Worm (Caenorhabditis elegans) whole organism, mixed stage, embryonic: Measurements from ENCODE around the gene C10A4.9.

Experiments used
- M03D4.4 ChIP-seq: sonication (generic microtip); optimal IDR thresholded peaks from 2 replicates; lab custom pipeline; 2017; ENCODE audit warnings: mild to moderate bottlenecking, missing genetic modification characterization, missing compliant biosample characterization
- blmp-1 ChIP-seq: fragments of 150-350 bp; optimal IDR thresholded peaks from 2 replicates; lab custom pipeline; 2014; ENCODE audit warnings: missing biosample characterization, missing genetic modification characterization
- ceh-39 ChIP-seq: fragments of 150-350 bp; optimal IDR thresholded peaks from 2 replicates; lab custom pipeline; 2014; ENCODE audit warnings: missing biosample characterization, missing genetic modification characterization
- ceh-43 ChIP-seq: fragments of 200-800 bp; sonication (Bioruptor generic); optimal IDR thresholded peaks from 2 replicates; lab custom pipeline; 2018; ENCODE audit warnings: mild to moderate bottlenecking, missing genetic modification characterization, moderate library complexity, missing compliant biosample characterization
- ces-1 ChIP-seq: fragments of 150-350 bp; optimal IDR thresholded peaks from 2 replicates; lab custom pipeline; 2014; ENCODE audit warnings: missing biosample characterization, missing genetic modification reagents, missing genetic modification characterization
- cnd-1 ChIP-seq: fragments of 200-800 bp; sonication (Bioruptor generic); optimal IDR thresholded peaks from 2 replicates; lab custom pipeline; 2018; ENCODE audit warnings: mild to moderate bottlenecking, missing genetic modification characterization, missing compliant biosample characterization
- drap-1 ChIP-seq: fragments of 200-800 bp; sonication (Bioruptor generic); optimal IDR thresholded peaks from 3 replicates; lab custom pipeline; 2018; ENCODE audit warnings: mild to moderate bottlenecking, missing genetic modification characterization, missing compliant biosample characterization
- elt-1 ChIP-seq: sonication (generic microtip); optimal IDR thresholded peaks from 2 replicates; lab custom pipeline; 2017; ENCODE audit warnings: missing genetic modification characterization, mild to moderate bottlenecking, missing compliant biosample characterization, antibody characterized with exemption, moderate library complexity, borderline replicate concordance; ENCODE audit not compliant: insufficient read depth
- elt-3 ChIP-seq: fragments of 150-350 bp; optimal IDR thresholded peaks from 2 replicates; lab custom pipeline; 2014; ENCODE audit warnings: missing biosample characterization, missing genetic modification characterization
- flh-1 ChIP-seq: fragments of 200-800 bp; sonication (Bioruptor generic); optimal IDR thresholded peaks from 2 replicates; lab custom pipeline; 2018; ENCODE audit warnings: mild to moderate bottlenecking, missing genetic modification characterization, moderate library complexity, missing compliant biosample characterization
- ham-2 ChIP-seq: fragments of 200-800 bp; sonication (Bioruptor generic); optimal IDR thresholded peaks from 2 replicates; lab custom pipeline; 2018; ENCODE audit warnings: mild to moderate bottlenecking, missing genetic modification characterization, missing compliant biosample characterization
- hlh-1 ChIP-seq: fragments of 150-350 bp; optimal IDR thresholded peaks from 2 replicates; lab custom pipeline; 2014; ENCODE audit warnings: missing biosample characterization, missing genetic modification reagents, missing genetic modification characterization
- lin-13 ChIP-seq: fragments of 150-350 bp; optimal IDR thresholded peaks from 2 replicates; lab custom pipeline; 2014; ENCODE audit warnings: missing biosample characterization, missing genetic modification characterization
- lin-32 ChIP-seq: fragments of 200-800 bp; sonication (Bioruptor generic); optimal IDR thresholded peaks from 2 replicates; lab custom pipeline; 2018; ENCODE audit warnings: mild to moderate bottlenecking, missing genetic modification characterization, missing compliant biosample characterization
- lsy-2 ChIP-seq: fragments of 150-350 bp; optimal IDR thresholded peaks from 2 replicates; lab custom pipeline; 2014; ENCODE audit warnings: missing biosample characterization, missing genetic modification characterization
- mab-5 ChIP-seq: fragments of 150-350 bp; optimal IDR thresholded peaks from 2 replicates; lab custom pipeline; 2014; ENCODE audit warnings: missing biosample characterization, missing genetic modification characterization
- mep-1 ChIP-seq: fragments of 150-350 bp; optimal IDR thresholded peaks from 2 replicates; lab custom pipeline; 2017; ENCODE audit warnings: missing biosample characterization, missing genetic modification reagents, missing genetic modification characterization, inconsistent platforms
- mls-2 ChIP-seq: sonication (generic microtip); optimal IDR thresholded peaks from 2 replicates; lab custom pipeline; 2016; ENCODE audit warnings: mild to moderate bottlenecking, missing genetic modification characterization, moderate library complexity, missing compliant biosample characterization
- nhr-12 ChIP-seq: fragments of 150-350 bp; optimal IDR thresholded peaks from 2 replicates; lab custom pipeline; 2014; ENCODE audit warnings: missing biosample characterization, missing genetic modification characterization
- nhr-2 ChIP-seq: fragments of 150-350 bp; optimal IDR thresholded peaks from 2 replicates; lab custom pipeline; 2014; ENCODE audit warnings: missing biosample characterization, missing genetic modification characterization
- nhr-237 ChIP-seq: fragments of 150-350 bp; optimal IDR thresholded peaks from 2 replicates; lab custom pipeline; 2014; ENCODE audit warnings: missing biosample characterization, missing genetic modification characterization
- nhr-28 ChIP-seq: fragments of 150-350 bp; optimal IDR thresholded peaks from 2 replicates; lab custom pipeline; 2014; ENCODE audit warnings: missing biosample characterization, missing genetic modification characterization
- nhr-76 ChIP-seq: sonication (generic microtip); optimal IDR thresholded peaks from 2 replicates; lab custom pipeline; 2017; ENCODE audit warnings: missing biosample characterization, missing genetic modification characterization
- sem-2 ChIP-seq: fragments of 200-800 bp; sonication (Bioruptor generic); optimal IDR thresholded peaks from 2 replicates; lab custom pipeline; 2018; ENCODE audit warnings: mild to moderate bottlenecking, missing genetic modification characterization, missing compliant biosample characterization
- snpc-4 ChIP-seq: fragments of 150-350 bp; optimal IDR thresholded peaks from 2 replicates; lab custom pipeline; 2014; ENCODE audit warnings: missing biosample characterization, missing genetic modification characterization
- sptf-1 ChIP-seq: sonication (generic microtip); optimal IDR thresholded peaks from 2 replicates; lab custom pipeline; 2017; ENCODE audit warnings: mild to moderate bottlenecking, missing genetic modification characterization, moderate library complexity, missing compliant biosample characterization
- tbx-8 ChIP-seq: fragments of 200-800 bp; sonication (Bioruptor generic); optimal IDR thresholded peaks from 2 replicates; lab custom pipeline; 2018; ENCODE audit warnings: mild to moderate bottlenecking, missing genetic modification characterization, moderate library complexity, missing compliant biosample characterization
- unc-120 ChIP-seq: sonication (generic microtip); optimal IDR thresholded peaks from 2 replicates; lab custom pipeline; 2017; ENCODE audit warnings: missing genetic modification characterization, missing compliant biosample characterization; ENCODE audit not compliant: poor library complexity, severe bottlenecking
- unc-39 ChIP-seq: fragments of 150-350 bp; optimal IDR thresholded peaks from 2 replicates; lab custom pipeline; 2014; ENCODE audit warnings: missing biosample characterization, missing genetic modification characterization
- unc-62 ChIP-seq: fragments of 150-350 bp; optimal IDR thresholded peaks from 2 replicates; lab custom pipeline; 2014; ENCODE audit warnings: missing biosample characterization, missing genetic modification reagents, missing genetic modification characterization
- ztf-11 ChIP-seq: fragments of 150-350 bp; optimal IDR thresholded peaks from 2 replicates; lab custom pipeline; 2014; ENCODE audit warnings: missing biosample characterization, missing genetic modification characterization

C10A4.9 gene

ce11 chrX:7409935-7410334 is 10.7 kb upstream of the C10A4.9 start, which contains the start of gene C10A4.2:
TSS of gene C10A4.2 (plus strand) at chrX:7410235.
- TF ChIP-seq mab-5 (tag; lab: Kevin White, UChicago) (no peak), sptf-1 (no peak), unc-62 (GFP tag; lab: Kevin White, UChicago) (no peak), lin-32 (GFP tag; lab: Kevin White, UChicago) (no peak), unc-120 (tag; lab: Kevin White, UChicago) (no peak), nhr-28 (tag; lab: Kevin White, UChicago) (no peak), mep-1 (tag; lab: Kevin White, UChicago) (no peak), elt-1 (tag; lab: Kevin White, UChicago) (no peak), lin-13 (tag; lab: Kevin White, UChicago) (no peak), mls-2 (tag; lab: Kevin White, UChicago) (no peak), nhr-2 (tag; lab: Kevin White, UChicago) (no peak), blmp-1 (tag; lab: Kevin White, UChicago) (no peak), snpc-4 (tag; lab: Kevin White, UChicago) (no peak), drap-1 (GFP tag; lab: Kevin White, UChicago) (no peak), elt-3 (tag; lab: Kevin White, UChicago) (no peak), unc-39 (tag; lab: Kevin White, UChicago) (no peak), cnd-1 (tag; lab: Kevin White, UChicago) (no peak), lsy-2 (tag; lab: Kevin White, UChicago) (no peak)

ce11 chrX:7415420-7415819 is 5.3 kb upstream of the C10A4.9 start, which contains the start of gene C10A4.7:
TSS of gene C10A4.7 (minus strand) at chrX:7415520.
- no peak for TF ChIP-seq ztf-11
- TF ChIP-seq lin-13 (tag; lab: Kevin White, UChicago) = no peak
- no peak for TF ChIP-seq sptf-1
- TF ChIP-seq nhr-28 (tag; lab: Kevin White, UChicago) = no peak

ce11 chrX:7416082-7416481 is 4.6 kb upstream of the C10A4.9 start, which contains the start of gene C10A4.1:
TSS of gene C10A4.1 (plus strand) at chrX:7416382.
- TF ChIP-seq flh-1 (GFP tag; lab: Kevin White, UChicago) = no peak
- no peak for TF ChIP-seq elt-1 (tag; lab: Kevin White, UChicago)

ce11 chrX:7424813-7425212 is 4.1 kb downstream of the C10A4.9 start, which contains the start of gene mnm-2:
TSS of gene mnm-2 (minus strand) at chrX:7424913.
- no peak for TF ChIP-seq M03D4.4 (tag; lab: Kevin White, UChicago)
- no peak for TF ChIP-seq lin-13 (tag; lab: Kevin White, UChicago)
- TF ChIP-seq tbx-8 = no peak
- no peak for TF ChIP-seq cnd-1 (tag; lab: Kevin White, UChicago)
- TF ChIP-seq snpc-4 (tag; lab: Kevin White, UChicago) = no peak
- no peak for TF ChIP-seq unc-39 (tag; lab: Kevin White, UChicago)
- no peak for TF ChIP-seq mep-1 (tag; lab: Kevin White, UChicago)
- TF ChIP-seq nhr-237 (tag; lab: Kevin White, UChicago) = no peak
- TF ChIP-seq elt-1 (tag; lab: Kevin White, UChicago) = no peak
- TF ChIP-seq flh-1 (GFP tag; lab: Kevin White, UChicago) = no peak
- no peak for TF ChIP-seq ces-1 (GFP tag; lab: Kevin White, UChicago)
- TF ChIP-seq nhr-12 (tag; lab: Kevin White, UChicago) = no peak
- no peak for TF ChIP-seq elt-3 (tag; lab: Kevin White, UChicago)
- TF ChIP-seq sptf-1 = no peak
- TF ChIP-seq nhr-2 (tag; lab: Kevin White, UChicago) = no peak
- no peak for TF ChIP-seq mls-2 (tag; lab: Kevin White, UChicago)

DNA sequence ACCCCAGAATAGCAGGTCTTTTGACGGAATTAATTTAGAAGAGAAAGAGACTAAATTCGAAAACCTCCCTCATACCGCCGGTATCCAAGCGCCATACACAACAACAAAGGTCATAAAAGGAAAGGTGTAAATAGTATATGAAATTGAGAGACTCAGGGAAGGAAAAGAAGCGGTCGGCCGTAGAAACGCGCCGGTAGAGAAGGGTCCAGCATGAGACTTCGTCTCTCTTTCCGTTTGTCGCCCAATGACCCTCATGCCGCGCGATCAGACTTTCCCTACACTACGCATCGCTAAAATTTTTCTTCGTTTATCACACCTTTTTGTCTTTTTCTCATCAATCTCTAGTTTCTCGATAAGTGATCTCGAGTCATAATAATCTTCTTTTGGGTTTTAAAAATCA is 9.8 kb downstream of the C10A4.9 start:
- TF ChIP-seq hlh-1 (tag; lab: Kevin White, UChicago) (no peak), ham-2 (GFP tag; lab: Kevin White, UChicago) (peak; percentile 69), nhr-2 (tag; lab: Kevin White, UChicago) (no peak), sptf-1 (peak; percentile 44)

DNA sequence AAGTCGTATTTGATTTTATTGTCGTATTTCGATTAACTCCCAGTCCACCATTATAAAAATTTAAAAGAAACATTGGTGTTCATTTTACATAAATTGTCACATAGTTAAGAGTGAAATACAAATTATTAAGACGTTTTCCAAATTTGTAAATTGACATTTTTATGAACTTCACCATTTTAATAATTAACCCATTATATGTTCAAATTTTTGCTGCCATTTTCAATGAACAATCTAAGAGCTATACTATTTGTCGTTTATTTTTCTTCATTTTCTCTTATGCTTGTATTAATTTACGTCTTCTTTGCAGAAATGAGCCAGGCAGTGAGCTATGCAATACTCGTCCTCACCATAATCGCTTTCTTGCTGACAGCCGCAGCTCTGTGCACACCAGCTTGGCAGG is 10.5 kb downstream of the C10A4.9 start, which contains the start of gene clc-2:
Gene clc-2 (plus strand): TSS at position 301 of the 400 bp plus-strand sequence.
- TF ChIP-seq nhr-2 (tag; lab: Kevin White, UChicago) (no peak), unc-120 (tag; lab: Kevin White, UChicago) (no peak), blmp-1 (tag; lab: Kevin White, UChicago) (no peak), sem-2 (GFP tag; lab: Kevin White, UChicago) (no peak), drap-1 (GFP tag; lab: Kevin White, UChicago) (no peak), ceh-39 (no peak), mls-2 (tag; lab: Kevin White, UChicago) (no peak), ceh-43 (GFP tag; lab: Kevin White, UChicago) (no peak), lin-32 (GFP tag; lab: Kevin White, UChicago) (no peak), flh-1 (GFP tag; lab: Kevin White, UChicago) (no peak), cnd-1 (tag; lab: Kevin White, UChicago) (no peak), nhr-76 (tag; lab: Kevin White, UChicago) (no peak)
